Fruit fly (Drosophila melanogaster): ENCODE data around the gene Taf3.

Gene Taf3

dm6 chr4:497724-498123 lies 31.1 kb upstream of the Taf3 start (continued):
- TF ChIP-seq Gug (GFP tag; IDR thresholded peaks at IDR 0.05) (no peak), slp2 (GFP tag; optimal IDR thresholded peaks at IDR 0.05) (peak; percentile 78), CG3163 (GFP tag; optimal IDR thresholded peaks at IDR 0.05) (peak; percentile 78), Mad (GFP tag; optimal IDR thresholded peaks at IDR 0.05) (peak; percentile 83), CG11093 (GFP tag; IDR thresholded peaks at IDR 0.05) (no peak; the same call in 2 of the 3 replicates), CG17612 (GFP tag; IDR thresholded peaks at IDR 0.05) (no peak), sim (GFP tag; IDR thresholded peaks at IDR 0.05) (peak; percentile 89), Ada2b (GFP tag; IDR thresholded peaks at IDR 0.05) (peak; percentile 52; the same call in 1 of the 2 replicates), CG10979 (tag; optimal IDR thresholded peaks at IDR 0.05) (peak; percentile 81), caup (GFP tag; optimal IDR thresholded peaks at IDR 0.05; ENCODE audit: severe bottlenecking) (peak; percentile 95), CG16813 (GFP tag; IDR thresholded peaks at IDR 0.05; ENCODE audit: partially characterized antibody) (no peak), CG16863 (GFP tag; optimal IDR thresholded peaks at IDR 0.05) (peak; percentile 89), lmd (GFP tag; IDR thresholded peaks at IDR 0.05) (no peak), dmrt99B (tag; optimal IDR thresholded peaks at IDR 0.05) (peak; percentile 85), CG3281 (GFP tag; optimal IDR thresholded peaks at IDR 0.05) (peak; percentile 87), slou (GFP tag; optimal IDR thresholded peaks at IDR 0.05) (peak; percentile 50), shn (GFP tag; optimal IDR thresholded peaks at IDR 0.05) (peak; percentile 86), MTF-1 (GFP tag; optimal IDR thresholded peaks at IDR 0.05; ENCODE audit: borderline replicate concordance) (peak; percentile 98), Scr (GFP tag; IDR thresholded peaks at IDR 0.05; ENCODE audit: partially characterized antibody) (no peak), Hr51 (GFP tag; optimal IDR thresholded peaks at IDR 0.05) (peak; percentile 64 to 92), Ets97D (GFP tag; optimal IDR thresholded peaks at IDR 0.05) (peak; percentile 64), lab (GFP tag; optimal IDR thresholded peaks at IDR 0.05) (peak; percentile 96), otp (GFP tag; IDR thresholded peaks at IDR 0.05) (no peak; the same call in 1 of the 3 replicates), prd (optimal IDR thresholded peaks at IDR 0.05) (no peak), prd (GFP tag; IDR thresholded peaks at IDR 0.05) (no peak; the same call in 1 of the 3 replicates), CG17328 (GFP tag; IDR thresholded peaks at IDR 0.05) (peak; percentile 85), ac (GFP tag; optimal IDR thresholded peaks at IDR 0.05) (peak; percentile 99), CG6254 (GFP tag; optimal IDR thresholded peaks at IDR 0.05) (peak; percentile 93), CG6654 (GFP tag; optimal IDR thresholded peaks at IDR 0.05) (peak; percentile 49), CG12744 (GFP tag; optimal IDR thresholded peaks at IDR 0.05) (peak; percentile 91), TFAM (GFP tag; optimal IDR thresholded peaks at IDR 0.05) (peak; percentile 89), CG1024 (GFP tag; IDR thresholded peaks at IDR 0.05) (no peak; the same call in 1 of the 2 replicates), Optix (GFP tag; IDR thresholded peaks at IDR 0.05) (no peak), CG14667 (GFP tag; IDR thresholded peaks at IDR 0.05) (no peak), fd3F (GFP tag; optimal IDR thresholded peaks at IDR 0.05) (peak; percentile 83), stc (GFP tag; IDR thresholded peaks at IDR 0.05) (peak; percentile 85; the same call in 1 of the 2 replicates), Hand (GFP tag; optimal IDR thresholded peaks at IDR 0.05) (peak; percentile 48), CG1233 (GFP tag; optimal IDR thresholded peaks at IDR 0.05) (peak; percentile 98), MBD-R2 (GFP tag; IDR thresholded peaks at IDR 0.05) (peak; percentile 42; the same call in 1 of the 2 replicates), aop (GFP tag; IDR thresholded peaks at IDR 0.05) (no peak), ttk (GFP tag; IDR thresholded peaks at IDR 0.05) (no peak; the same call in 1 of the 2 replicates), Gsc (GFP tag; IDR thresholded peaks at IDR 0.05) (no peak), CG11696 (GFP tag; IDR thresholded peaks at IDR 0.05) (peak; percentile 79), CG17802 (tag; optimal IDR thresholded peaks at IDR 0.05) (peak; percentile 41), CG3847 (GFP tag; IDR thresholded peaks at IDR 0.05) (no peak), chif (GFP tag; optimal IDR thresholded peaks at IDR 0.05) (peak; percentile 91 to 94), Ravus (GFP tag; IDR thresholded peaks at IDR 0.05) (no peak; the same call in 1 of the 2 replicates), CG10366 (GFP tag; IDR thresholded peaks at IDR 0.05) (peak; percentile 58; the same call in 1 of the 2 replicates), onecut (GFP tag; IDR thresholded peaks at IDR 0.05) (peak; percentile 91), jigr1 (GFP tag; IDR thresholded peaks at IDR 0.05) (no peak), CG18262 (tag; optimal IDR thresholded peaks at IDR 0.05) (peak; percentile 91)
